Worm (Caenorhabditis elegans) whole organism, early embryonic: ENCODE data around the gene W03A5.6.

Experiments used
- B0310.2 ChIP-seq: sonication (generic microtip); optimal IDR thresholded peaks from 2 replicates; lab custom pipeline; 2016; ENCODE audit warnings: mild to moderate bottlenecking, missing genetic modification characterization, missing compliant biosample characterization
- F13C5.2 ChIP-seq: sonication (generic microtip); optimal IDR thresholded peaks from 2 replicates; lab custom pipeline; 2017; ENCODE audit warnings: mild to moderate bottlenecking, missing genetic modification characterization, inconsistent platforms, missing compliant biosample characterization
- aly-1 ChIP-seq: sonication (generic microtip); optimal IDR thresholded peaks from 2 replicates; lab custom pipeline; 2016; ENCODE audit warnings: missing genetic modification characterization, missing compliant biosample characterization
- ama-1 ChIP-seq: fragments of 150-350 bp; optimal IDR thresholded peaks from 2 replicates; lab custom pipeline; 2014
- ceh-13 ChIP-seq: fragments of 200-800 bp; sonication (Bioruptor generic); optimal IDR thresholded peaks from 2 replicates; lab custom pipeline; 2018; ENCODE audit warnings: mild to moderate bottlenecking, missing genetic modification characterization, missing compliant biosample characterization
- ceh-36 ChIP-seq: sonication (generic microtip); optimal IDR thresholded peaks from 2 replicates; lab custom pipeline; 2016; ENCODE audit warnings: missing genetic modification characterization, inconsistent platforms, missing compliant biosample characterization
- ets-7 ChIP-seq: sonication (generic microtip); optimal IDR thresholded peaks from 2 replicates; lab custom pipeline; 2016; ENCODE audit warnings: missing genotype, missing genetic modification characterization, missing compliant biosample characterization
- flt-1 ChIP-seq: fragments of 200-800 bp; sonication (Bioruptor generic); IDR thresholded peaks from 2 replicates; pipeline ENCODE4 v1.3.6; 2022; ENCODE audit warnings: missing genetic modification characterization, missing compliant biosample characterization
- hmbx-1 ChIP-seq: sonication (generic microtip); optimal IDR thresholded peaks from 2 replicates; lab custom pipeline; 2016; ENCODE audit warnings: mild to moderate bottlenecking, missing genetic modification characterization, missing compliant biosample characterization
- hmg-4 ChIP-seq: fragments of 200-800 bp; sonication (Bioruptor generic); optimal IDR thresholded peaks from 2 replicates; lab custom pipeline; 2018; ENCODE audit warnings: mild to moderate bottlenecking, missing genetic modification characterization, missing compliant biosample characterization
- hnd-1 ChIP-seq: sonication (generic microtip); optimal IDR thresholded peaks from 2 replicates; lab custom pipeline; 2016; ENCODE audit warnings: missing genetic modification characterization, missing compliant biosample characterization
- pes-1 ChIP-seq: fragments of 200-800 bp; sonication (Bioruptor generic); IDR thresholded peaks from 2 replicates; pipeline ENCODE4 v1.3.6; 2022; ENCODE audit warnings: missing genetic modification reagents, missing genetic modification characterization, missing compliant biosample characterization
- scrt-1 ChIP-seq: fragments of 200-800 bp; sonication (Bioruptor generic); IDR thresholded peaks from 2 replicates; pipeline ENCODE4 v1.3.6; 2022; ENCODE audit warnings: missing genetic modification characterization, missing compliant biosample characterization
- sea-1 ChIP-seq: fragments of 200-800 bp; sonication (Bioruptor generic); conservative IDR thresholded peaks from 2 replicates; pipeline ENCODE4 v1.3.6; 2022; ENCODE audit warnings: missing genetic modification characterization, missing compliant biosample characterization
- tbx-11 ChIP-seq: fragments of 200-800 bp; sonication (Bioruptor generic); IDR thresholded peaks from 2 replicates; pipeline ENCODE4 v1.3.6; 2022; ENCODE audit warnings: missing genetic modification characterization, missing compliant biosample characterization
- tbx-37 ChIP-seq: fragments of 200-800 bp; sonication (Bioruptor generic); conservative IDR thresholded peaks from 2 replicates; pipeline ENCODE4 v1.3.6; 2022; ENCODE audit warnings: missing genetic modification reagents, missing genetic modification characterization, missing compliant biosample characterization
- tra-4 ChIP-seq: sonication (generic microtip); optimal IDR thresholded peaks from 2 replicates; lab custom pipeline; 2017; ENCODE audit warnings: missing genetic modification characterization, missing compliant biosample characterization

W03A5.6 gene

DNA sequence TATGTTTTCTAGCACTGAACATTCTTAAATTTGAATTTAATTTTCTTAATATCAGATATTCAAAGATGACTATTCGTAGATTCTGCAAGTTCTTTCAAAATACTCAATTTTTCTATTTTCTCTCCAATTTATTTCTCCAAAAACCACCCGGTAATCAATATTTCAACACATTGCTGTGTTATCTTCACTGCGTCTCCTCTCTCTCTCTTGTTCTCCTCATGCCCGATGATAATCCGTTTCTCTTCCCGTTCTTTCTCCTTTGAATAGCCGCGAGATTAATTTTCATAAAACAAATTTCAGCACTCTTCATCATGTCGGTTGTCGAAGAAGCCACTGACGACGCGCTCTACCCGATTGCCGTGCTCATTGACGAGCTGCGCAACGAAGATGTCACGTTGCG, 10.0 kb upstream of the W03A5.6 start, which contains the start of gene paa-1:
Gene paa-1 (plus strand): TSS at position 301 of the 400 bp plus-strand sequence.
- no peak for TF ChIP-seq ceh-13
- TF ChIP-seq scrt-1 (GFP tag; lab: Robert Waterston, UW): no peak
- no peak for TF ChIP-seq tbx-11 (GFP tag; lab: Robert Waterston, UW)
- TF ChIP-seq hmg-4: no peak
- no peak for TF ChIP-seq tra-4
- TF ChIP-seq flt-1: no peak
- no peak for TF ChIP-seq pes-1 (GFP tag; lab: Robert Waterston, UW)

ce11 chrIII:5449762-5450308, 9.4 kb upstream of the W03A5.6 start, which contains the start of gene F48E8.8:
Gene F48E8.8 (minus strand): TSS chrIII:5449812.
- TF ChIP-seq tra-4: no peak
- TF ChIP-seq aly-1 (tag; lab: Kevin White, UChicago): no peak
- TF ChIP-seq B0310.2: no peak
- peak; percentile 23 for TF ChIP-seq F13C5.2
- TF ChIP-seq ets-7 (tag; lab: Kevin White, UChicago): no peak
- no peak for TF ChIP-seq hmbx-1 (tag; lab: Kevin White, UChicago)
- no peak for TF ChIP-seq hnd-1 (tag; lab: Kevin White, UChicago)

DNA sequence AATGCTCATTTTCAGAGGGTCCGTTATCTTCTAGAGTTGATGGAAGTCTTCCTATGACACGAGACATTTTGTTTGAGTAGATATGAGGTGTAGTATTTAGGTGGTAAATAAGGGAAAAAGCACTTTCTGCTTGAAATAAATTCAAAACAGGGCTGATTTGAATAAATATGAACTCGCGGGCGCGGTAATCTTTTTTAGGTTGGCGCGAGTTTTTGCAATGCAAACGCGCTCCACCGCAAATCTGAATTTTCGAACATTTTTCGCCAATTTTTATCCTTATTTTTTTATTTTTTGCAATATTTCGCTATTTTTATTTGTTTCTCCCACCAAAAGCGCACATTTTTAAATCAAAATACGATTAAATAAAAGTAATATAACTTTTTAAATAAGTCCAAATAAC, 7.7 kb upstream of the W03A5.6 start, which contains the start of gene skpt-1:
Gene skpt-1 (minus strand): TSS at position 219 of the 400 bp plus-strand sequence.
- TF ChIP-seq tra-4: no peak
- no peak for TF ChIP-seq F13C5.2
- TF ChIP-seq pes-1 (GFP tag; lab: Robert Waterston, UW): no peak
- TF ChIP-seq hnd-1 (tag; lab: Kevin White, UChicago): no peak
- no peak for TF ChIP-seq tbx-11 (GFP tag; lab: Robert Waterston, UW)
- no peak for TF ChIP-seq ets-7 (tag; lab: Kevin White, UChicago)
- TF ChIP-seq ama-1 (lab: Kevin White, UChicago): no peak
- TF ChIP-seq aly-1 (tag; lab: Kevin White, UChicago): no peak

ce11 chrIII:5442711-5443253, 2.3 kb upstream of the W03A5.6 start, which contains the start of the genes T24G10.2 and disl-2:
Gene T24G10.2 (minus strand): TSS chrIII:5442761.
Gene disl-2 (plus strand): TSS chrIII:5443167.
- peak; percentile 41 for TF ChIP-seq F13C5.2
- no peak for TF ChIP-seq ama-1 (lab: Kevin White, UChicago)

DNA sequence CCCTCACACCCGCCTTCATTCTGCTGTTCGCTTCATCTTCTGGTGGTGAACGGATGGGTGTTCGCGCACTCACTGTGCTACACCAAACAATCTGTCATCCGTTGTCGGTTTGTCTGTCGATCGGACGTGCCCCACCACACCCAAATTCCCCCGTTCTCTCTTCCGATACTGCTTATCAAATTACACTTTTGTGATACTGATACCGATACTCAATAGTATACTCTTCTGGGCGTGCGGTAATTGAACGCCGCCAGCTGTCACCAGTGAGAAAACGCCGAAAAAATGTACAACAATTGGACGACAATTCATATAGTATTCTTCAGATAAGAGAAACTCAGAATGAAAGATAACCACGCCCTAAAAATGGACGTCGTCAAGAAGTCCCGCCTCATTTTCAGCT, 2.4 kb downstream of the W03A5.6 start:
- TF ChIP-seq ceh-36 (no peak), F13C5.2 (no peak), ceh-13 (no peak), ama-1 (lab: Kevin White, UChicago) (no peak), hnd-1 (tag; lab: Kevin White, UChicago) (no peak), tra-4 (no peak), hmbx-1 (tag; lab: Kevin White, UChicago) (no peak), pes-1 (GFP tag; lab: Robert Waterston, UW) (no peak), scrt-1 (GFP tag; lab: Robert Waterston, UW) (no peak), B0310.2 (no peak), tbx-37 (GFP tag; lab: Robert Waterston, UW) (no peak), hmg-4 (no peak), flt-1 (no peak), sea-1 (GFP tag; lab: Robert Waterston, UW) (no peak), aly-1 (tag; lab: Kevin White, UChicago) (no peak), tbx-11 (GFP tag; lab: Robert Waterston, UW) (no peak), ets-7 (tag; lab: Kevin White, UChicago) (no peak)

DNA sequence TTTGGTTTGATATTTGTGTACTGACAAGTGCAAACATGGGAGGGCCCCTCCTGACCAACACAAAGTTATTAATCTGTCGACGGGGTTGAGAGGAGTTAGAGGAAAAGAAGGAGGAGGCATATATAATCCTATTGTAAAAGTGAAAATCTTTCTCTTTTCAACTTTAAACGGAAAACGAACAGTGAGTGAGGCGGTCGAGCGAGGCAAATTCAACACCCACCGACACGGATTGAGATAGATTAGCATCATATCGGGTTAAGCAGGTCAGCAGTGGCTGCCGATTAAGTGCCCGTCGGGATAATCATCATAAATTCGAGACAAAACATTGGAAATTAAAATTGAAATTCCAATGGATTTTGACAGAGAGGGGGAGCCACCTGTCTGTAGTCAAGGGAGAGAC, 4.1 kb downstream of the W03A5.6 start:
- TF ChIP-seq tbx-11 (GFP tag; lab: Robert Waterston, UW): no peak
- no peak for TF ChIP-seq pes-1 (GFP tag; lab: Robert Waterston, UW)
- no peak for TF ChIP-seq ama-1 (lab: Kevin White, UChicago)
- TF ChIP-seq tbx-37 (GFP tag; lab: Robert Waterston, UW): no peak
- no peak for TF ChIP-seq scrt-1 (GFP tag; lab: Robert Waterston, UW)
- TF ChIP-seq hmg-4: no peak
- TF ChIP-seq ceh-13: no peak
- TF ChIP-seq ets-7 (tag; lab: Kevin White, UChicago): no peak
- TF ChIP-seq B0310.2: no peak
- no peak for TF ChIP-seq ceh-36
- no peak for TF ChIP-seq F13C5.2
- TF ChIP-seq hnd-1 (tag; lab: Kevin White, UChicago): no peak
- no peak for TF ChIP-seq sea-1 (GFP tag; lab: Robert Waterston, UW)
- no peak for TF ChIP-seq flt-1
- TF ChIP-seq aly-1 (tag; lab: Kevin White, UChicago): no peak
- no peak for TF ChIP-seq tra-4
- TF ChIP-seq hmbx-1 (tag; lab: Kevin White, UChicago): no peak

DNA sequence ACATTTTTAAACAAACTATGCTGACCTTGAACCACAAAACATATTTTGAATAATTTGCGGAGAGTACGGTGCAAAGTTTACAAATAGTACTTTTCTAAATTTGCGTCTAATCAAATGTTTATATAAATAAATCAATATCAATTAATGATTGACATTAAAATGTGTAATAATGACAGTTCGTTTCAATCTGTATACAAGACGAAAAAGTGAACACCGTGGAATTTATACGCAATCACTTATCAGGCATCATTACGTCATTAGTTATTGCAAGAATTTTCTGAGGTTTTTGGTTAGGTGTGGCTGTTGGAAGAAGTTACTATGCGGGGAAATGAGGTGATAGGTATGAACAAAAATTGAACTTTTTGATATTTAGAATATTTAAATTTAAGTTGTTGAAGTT, 13.3 kb downstream of the W03A5.6 start:
- TF ChIP-seq hmbx-1 (tag; lab: Kevin White, UChicago) (no peak), scrt-1 (GFP tag; lab: Robert Waterston, UW) (no peak), tbx-11 (GFP tag; lab: Robert Waterston, UW) (no peak), flt-1 (no peak)

- TF ChIP-seq tbx-11 (GFP tag; lab: Robert Waterston, UW) (no peak), sea-1 (GFP tag; lab: Robert Waterston, UW) (no peak), tbx-37 (GFP tag; lab: Robert Waterston, UW) (no peak), aly-1 (tag; lab: Kevin White, UChicago) (no peak), pes-1 (GFP tag; lab: Robert Waterston, UW) (no peak), scrt-1 (GFP tag; lab: Robert Waterston, UW) (no peak)
These were observed 16.1 kb downstream of the W03A5.6 start for ce11 chrIII:5424363-5424762.
